Worm (Caenorhabditis elegans): ENCODE measurements around the gene uev-2.

- TF ChIP-seq unc-62 (GFP tag; optimal IDR thresholded peaks at IDR 0.05) = no peak
- TF ChIP-seq tbx-2 (tag; optimal IDR thresholded peaks at IDR 0.05) = no peak
- TF ChIP-seq ztf-11 (tag; optimal IDR thresholded peaks at IDR 0.05) = no peak
- TF ChIP-seq ceh-8 (GFP tag; optimal IDR thresholded peaks at IDR 0.05) = no peak
Observed at ce11 chrIII:5622232-5623009, 39.5 kb downstream of the uev-2 start.
